Fruit fly (Drosophila melanogaster) whole organism, pupa: Measurements from ENCODE around the gene CG11122.

Experiments
- CG10348 ChIP-seq: fragments of 200-800 bp; sonication (Bioruptor generic); IDR thresholded peaks from 2 replicates; pipeline ENCODE4 v1.3.6; 2022; ENCODE audit warnings: missing biosample characterization, missing genetic modification characterization
- CG12605 ChIP-seq: fragments of 200-800 bp; sonication (Bioruptor generic); IDR thresholded peaks from 2 replicates; pipeline ENCODE4 v1.3.6; 2022; ENCODE audit warnings: missing biosample characterization, missing genetic modification characterization
- CG13204 ChIP-seq: fragments of 200-800 bp; sonication (Bioruptor generic); optimal IDR thresholded peaks from 2 replicates; lab custom pipeline; 2018; ENCODE audit warnings: missing biosample characterization, mild to moderate bottlenecking, missing genetic modification characterization, moderate library complexity
- CG14655 ChIP-seq: fragments of 200-800 bp; sonication (Bioruptor generic); optimal IDR thresholded peaks from 3 replicates; lab custom pipeline; 2017; ENCODE audit warnings: mild to moderate bottlenecking, missing biosample characterization, missing genetic modification reagents, missing genetic modification characterization
- CG15710 ChIP-seq: fragments of 200-800 bp; sonication (Bioruptor generic); optimal IDR thresholded peaks from 2 replicates; lab custom pipeline; 2018; ENCODE audit warnings: missing biosample characterization, mild to moderate bottlenecking, missing genetic modification characterization, moderate library complexity
- CG17806 ChIP-seq: fragments of 200-800 bp; sonication (Bioruptor generic); optimal IDR thresholded peaks from 2 replicates; lab custom pipeline; 2018; ENCODE audit warnings: missing biosample characterization, mild to moderate bottlenecking, missing genetic modification characterization, moderate library complexity
- CG32121 ChIP-seq: fragments of 200-800 bp; sonication (Bioruptor generic); IDR thresholded peaks from 2 replicates; pipeline ENCODE4 v1.3.6; 2022; ENCODE audit warnings: missing biosample characterization, missing genetic modification characterization
- CG4496 ChIP-seq: fragments of 200-800 bp; sonication (Bioruptor generic); IDR thresholded peaks from 3 replicates; pipeline ENCODE4 v1.3.6; 2022; ENCODE audit warnings: missing biosample characterization, missing genetic modification characterization
- CG8159 ChIP-seq: fragments of 200-800 bp; sonication (Bioruptor generic); optimal IDR thresholded peaks from 3 replicates; lab custom pipeline; 2018; ENCODE audit warnings: missing biosample characterization, mild to moderate bottlenecking, missing genetic modification characterization, moderate library complexity
- CG8301 ChIP-seq: fragments of 200-800 bp; sonication (Bioruptor generic); optimal IDR thresholded peaks from 2 replicates; lab custom pipeline; 2018; ENCODE audit warnings: missing biosample characterization, mild to moderate bottlenecking, missing genetic modification characterization
- CG9948 ChIP-seq: fragments of 200-800 bp; sonication (Bioruptor generic); optimal IDR thresholded peaks from 2 replicates; lab custom pipeline; 2018; ENCODE audit warnings: missing biosample characterization, mild to moderate bottlenecking, missing genetic modification characterization, moderate library complexity
- D1 ChIP-seq: fragments of 200-800 bp; sonication (Bioruptor generic); optimal IDR thresholded peaks from 2 replicates; lab custom pipeline; 2018; ENCODE audit warnings: missing biosample characterization, mild to moderate bottlenecking, missing genetic modification characterization, moderate library complexity
- EcR ChIP-seq: fragments of 200-800 bp; sonication (Bioruptor generic); optimal IDR thresholded peaks from 3 replicates; lab custom pipeline; 2019; ENCODE audit warnings: missing biosample characterization, missing genetic modification characterization, mild to moderate bottlenecking, moderate library complexity, missing genetic modification reagents
- Ets98B ChIP-seq: fragments of 200-800 bp; sonication (Bioruptor generic); IDR thresholded peaks from 2 replicates; pipeline ENCODE4 v1.3.6; 2022; ENCODE audit warnings: missing biosample characterization, missing genetic modification characterization
- Pif1A ChIP-seq: fragments of 200-800 bp; sonication (Bioruptor generic); optimal IDR thresholded peaks from 3 replicates; lab custom pipeline; 2016; ENCODE audit warnings: missing biosample characterization, missing genetic modification characterization
- Pif1B ChIP-seq: fragments of 200-800 bp; sonication (Bioruptor generic); optimal IDR thresholded peaks from 3 replicates; lab custom pipeline; 2016; ENCODE audit warnings: missing biosample characterization, missing genetic modification characterization
- Snoo ChIP-seq: fragments of 200-800 bp; sonication (Bioruptor generic); optimal IDR thresholded peaks from 3 replicates; lab custom pipeline; 2017; ENCODE audit warnings: missing biosample characterization, mild to moderate bottlenecking, missing genetic modification characterization, inconsistent platforms
- fd96Ca ChIP-seq: fragments of 200-800 bp; sonication (Bioruptor generic); IDR thresholded peaks from 3 replicates; pipeline ENCODE4 v1.3.6; 2022; ENCODE audit warnings: missing biosample characterization, missing genetic modification characterization
- gl ChIP-seq: fragments of 200-800 bp; sonication (Bioruptor generic); optimal IDR thresholded peaks from 2 replicates; lab custom pipeline; 2018; ENCODE audit warnings: missing biosample characterization, mild to moderate bottlenecking, missing genetic modification characterization
- rn ChIP-seq: fragments of 200-800 bp; sonication (Bioruptor generic); IDR thresholded peaks from 2 replicates; pipeline ENCODE4 v1.3.6; 2022; ENCODE audit warnings: missing biosample characterization, missing genetic modification characterization

CG11122 gene

DNA sequence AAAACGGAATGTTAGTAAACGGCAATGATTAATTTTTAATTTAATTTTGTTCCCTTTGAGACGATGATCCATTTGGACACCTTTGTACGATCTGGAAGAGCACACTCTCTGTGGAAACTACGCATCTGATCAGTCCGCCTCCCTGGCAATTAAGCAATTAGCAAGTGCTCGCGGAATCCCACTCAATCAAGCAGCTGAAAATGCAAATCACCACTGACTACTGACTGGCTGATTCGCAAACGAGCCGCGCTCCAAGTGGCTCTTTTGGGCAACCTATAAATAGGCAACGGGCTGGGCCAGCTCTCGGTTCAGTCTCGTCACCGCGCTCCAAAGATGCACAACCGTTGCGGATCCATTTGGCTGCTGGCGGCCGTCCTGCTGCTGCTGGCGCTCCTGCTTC, 19.3 kb upstream of the CG11122 start, which contains the start of gene CG15201:
TSS of gene CG15201 (plus strand) at position 301 of the 400 bp plus-strand sequence.
- TF ChIP-seq Snoo (tag; lab: Kevin White, UChicago) (no peak), CG9948 (no peak), EcR (GFP tag; lab: Kevin White, UChicago) (no peak), CG10348 (GFP tag; lab: Robert Waterston, UW) (no peak), Pif1B (GFP tag; lab: Kevin White, UChicago) (no peak), Pif1A (no peak), gl (tag; lab: Kevin White, UChicago) (no peak), CG13204 (no peak), rn (GFP tag; lab: Robert Waterston, UW) (no peak), CG4496 (GFP tag; lab: Robert Waterston, UW) (no peak), D1 (tag; lab: Kevin White, UChicago) (no peak), CG17806 (tag; lab: Kevin White, UChicago) (no peak), Ets98B (GFP tag; lab: Robert Waterston, UW) (no peak), CG8301 (tag; lab: Kevin White, UChicago) (no peak), CG32121 (GFP tag; lab: Robert Waterston, UW) (no peak)

DNA sequence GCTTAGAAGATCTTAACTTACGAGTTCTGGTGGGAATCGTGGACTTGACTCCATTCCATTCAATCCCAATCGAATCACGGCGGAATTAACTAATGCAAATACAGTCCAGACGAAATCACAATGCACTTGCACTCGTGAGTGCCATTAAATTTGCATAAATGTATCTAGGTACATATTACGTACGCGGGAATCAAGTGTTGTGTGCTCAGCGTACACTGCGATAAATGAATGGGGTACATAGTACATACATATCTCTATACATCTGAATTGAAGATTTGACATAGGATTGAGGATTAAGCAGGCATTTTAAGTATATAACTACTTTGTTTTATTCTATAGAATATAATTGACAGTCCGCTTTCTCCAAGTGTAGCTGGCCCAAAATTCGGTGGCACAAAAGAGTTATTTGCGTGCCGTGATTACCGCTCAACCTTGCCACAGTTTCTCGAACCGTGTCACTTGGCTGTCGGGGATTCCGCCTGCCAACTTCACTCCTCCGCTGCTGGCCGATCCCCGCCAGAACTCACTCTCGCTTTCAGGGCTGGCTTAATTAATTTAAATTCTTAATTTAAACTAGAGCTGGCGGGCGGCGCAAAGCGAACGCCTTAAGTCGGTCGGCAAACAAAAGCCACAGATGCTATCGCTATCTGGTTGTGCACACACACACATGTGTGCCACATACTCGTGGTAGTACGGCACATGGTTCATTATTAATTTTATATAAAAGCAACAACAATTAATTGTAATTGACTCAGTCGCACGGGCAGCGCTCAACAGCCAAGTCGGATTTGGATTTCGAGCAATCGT, 17.5 kb upstream of the CG11122 start, which contains the start of the genes CG15199 and CG15202:
TSS of gene CG15199 (minus strand) at position 51 of the 807 bp plus-strand sequence.
TSS of gene CG15202 (plus strand) at position 757 of the 807 bp plus-strand sequence.
- TF ChIP-seq rn (GFP tag; lab: Robert Waterston, UW) (no peak), CG9948 (no peak), CG8159 (tag; lab: Kevin White, UChicago) (no peak), CG15710 (no peak), Snoo (tag; lab: Kevin White, UChicago) (peak; percentile 53)

DNA sequence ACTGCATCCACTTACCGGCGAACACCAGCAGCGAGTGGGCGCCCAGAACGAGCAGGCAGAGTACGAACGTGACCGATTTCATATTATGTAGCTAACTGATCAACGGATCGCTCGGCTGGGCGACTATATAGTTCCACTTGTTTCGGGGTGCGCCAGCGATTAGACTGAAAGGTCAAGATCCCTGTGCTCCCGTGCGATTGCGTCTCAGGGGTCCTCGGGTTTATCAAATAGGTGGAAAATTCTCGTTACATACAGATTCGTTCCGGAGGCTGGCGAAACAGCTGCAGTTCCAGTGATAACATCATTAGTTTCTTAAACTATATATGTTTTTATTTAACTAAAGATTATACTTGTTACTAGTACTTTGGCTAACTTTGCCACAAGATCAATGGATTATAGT, 15.6 kb upstream of the CG11122 start, which contains the start of gene ssp7:
TSS of gene ssp7 (minus strand) at position 101 of the 400 bp plus-strand sequence.
- TF ChIP-seq CG12605 (no peak), Pif1B (GFP tag; lab: Kevin White, UChicago) (no peak), Ets98B (GFP tag; lab: Robert Waterston, UW) (no peak), CG10348 (GFP tag; lab: Robert Waterston, UW) (no peak), CG17806 (tag; lab: Kevin White, UChicago) (no peak), rn (GFP tag; lab: Robert Waterston, UW) (no peak), CG32121 (GFP tag; lab: Robert Waterston, UW) (no peak)

DNA sequence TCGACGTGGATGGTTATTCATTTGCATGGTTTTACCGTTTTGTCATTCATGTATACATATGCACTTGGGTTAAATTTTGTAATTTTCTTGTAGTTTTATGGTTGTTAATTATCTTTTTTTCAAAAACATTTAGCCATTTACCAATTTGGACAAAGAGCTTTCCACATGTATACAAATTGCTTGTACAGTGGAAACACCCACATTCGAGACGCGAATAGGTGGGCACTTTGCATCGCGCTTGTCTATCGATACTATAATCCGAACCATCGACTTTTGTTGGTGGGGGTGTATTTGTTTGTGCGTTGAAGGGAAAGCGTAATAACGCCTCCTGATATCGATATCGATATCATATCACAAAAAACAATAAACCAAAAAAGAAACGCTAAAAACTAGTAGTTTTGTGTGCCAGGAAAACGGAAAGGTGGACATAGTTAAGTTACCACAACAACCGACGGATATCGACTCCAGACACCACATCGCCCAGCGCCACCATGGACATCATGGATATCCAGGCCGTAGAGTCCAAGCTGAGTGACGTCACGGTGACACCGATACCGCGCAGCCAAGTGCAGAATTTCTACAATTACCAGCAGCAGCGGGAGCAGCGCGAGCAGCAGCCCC, 13.2 kb upstream of the CG11122 start, which contains the start of gene CDK2AP1:
TSS of gene CDK2AP1 (plus strand) at position 294 of the 621 bp plus-strand sequence.
- TF ChIP-seq CG32121 (GFP tag; lab: Robert Waterston, UW) (0 out of 2 replicates have a peak, but pooled peaks have one; percentile 15), fd96Ca (GFP tag; lab: Robert Waterston, UW) (0 out of 3 replicates have a peak, but pooled peaks have one; percentile 25), CG8159 (tag; lab: Kevin White, UChicago) (peak; percentile 0), gl (tag; lab: Kevin White, UChicago) (no peak), CG14655 (no peak), CG4496 (GFP tag; lab: Robert Waterston, UW) (peak; percentile 37; the same call in 1 of the 3 replicates), CG17806 (tag; lab: Kevin White, UChicago) (peak; percentile 1)

DNA sequence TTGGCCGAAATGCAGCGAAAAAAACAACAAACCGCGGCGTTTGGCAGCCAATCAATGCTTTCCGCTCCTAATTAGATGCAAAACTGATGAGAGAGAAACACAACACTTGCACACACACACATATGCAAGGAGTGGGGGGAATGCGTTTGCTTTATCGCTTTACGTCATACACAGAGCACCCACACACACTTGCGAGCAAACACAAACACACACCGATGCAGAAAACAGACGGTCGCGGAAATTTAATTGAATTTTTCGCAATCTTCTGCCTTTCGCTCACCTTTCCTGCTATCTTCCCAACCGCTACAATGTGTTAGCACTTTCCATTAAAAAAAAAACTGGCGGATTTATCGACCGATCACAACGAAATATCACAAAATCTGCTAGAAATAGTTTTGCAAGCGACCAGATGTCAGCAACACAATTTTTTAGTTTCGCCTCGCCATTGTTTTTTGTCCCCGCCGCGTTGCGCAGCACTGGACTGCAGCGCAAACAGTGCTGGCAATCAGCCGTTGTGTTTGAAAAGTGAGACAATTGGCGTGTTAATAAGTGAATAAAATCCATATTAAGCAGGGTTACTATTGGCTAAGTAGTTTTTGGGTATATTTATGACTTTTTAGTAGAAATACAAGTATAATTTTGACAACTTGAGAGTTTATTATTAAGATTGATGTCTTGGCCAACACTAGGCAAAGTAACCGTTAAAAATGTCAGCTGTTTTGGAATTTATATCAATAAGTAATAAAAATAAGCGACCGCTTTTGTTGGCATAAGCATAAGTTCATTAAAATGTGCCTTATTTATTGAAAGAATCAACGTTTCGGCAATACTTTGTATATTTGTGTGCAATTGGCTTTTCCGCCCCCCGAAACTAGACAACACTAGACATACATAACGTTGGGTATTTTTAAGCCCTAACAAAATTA, 12.3 kb upstream of the CG11122 start, which contains the start of gene Klp10A:
TSS of gene Klp10A (minus strand) at position 532 of the 926 bp plus-strand sequence.
- no peak for TF ChIP-seq Pif1B (GFP tag; lab: Kevin White, UChicago)
- TF ChIP-seq CG15710, result peak; percentile 22

DNA sequence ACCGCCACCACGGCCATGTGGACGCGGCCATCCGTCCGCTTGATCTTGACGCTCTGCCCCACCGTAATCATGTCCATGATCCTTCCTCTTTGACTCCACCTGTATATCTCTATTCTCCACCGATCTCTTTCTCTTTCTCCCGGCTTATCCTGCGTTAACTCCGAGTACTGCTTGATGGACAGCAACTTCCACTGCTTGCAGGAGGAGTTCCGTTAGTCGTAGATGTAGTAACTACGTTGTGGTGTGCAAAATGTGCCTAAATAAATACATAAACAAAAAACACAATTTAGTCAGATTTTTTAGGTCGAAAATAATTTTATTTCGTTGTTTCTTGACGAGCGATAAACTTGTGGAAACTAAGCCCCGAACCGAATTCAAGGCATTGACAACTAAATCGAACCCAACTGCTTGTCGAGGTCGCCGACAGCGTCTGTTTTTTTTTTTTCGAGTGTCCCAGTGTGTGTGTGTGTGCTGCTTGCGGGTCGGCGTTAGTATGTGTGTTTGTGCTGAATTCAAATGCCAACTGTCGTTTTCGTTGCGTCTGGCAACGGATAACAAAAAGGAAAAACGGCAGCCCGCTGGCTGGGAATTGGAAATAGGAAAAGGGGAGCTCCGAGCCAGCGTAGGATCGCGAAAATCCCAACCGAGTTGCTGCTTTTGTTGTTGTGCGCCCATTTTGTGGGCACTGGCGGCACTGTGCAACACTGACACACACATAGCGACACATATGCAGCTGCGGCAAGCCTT, 11.5 kb upstream of the CG11122 start:
- TF ChIP-seq EcR (GFP tag; lab: Kevin White, UChicago), result peak; percentile 15
- no peak for TF ChIP-seq CG17806 (tag; lab: Kevin White, UChicago)
